Worm (Caenorhabditis elegans) whole organism, young adult: ENCODE data around the gene Y22D7AL.6.

Experiments used
- B0019.2 ChIP-seq: fragments of 200-800 bp; sonication (Bioruptor generic); conservative IDR thresholded peaks from 2 replicates; pipeline ENCODE4 v1.3.6; 2022; ENCODE audit warnings: missing genetic modification reagents, missing genetic modification characterization, missing compliant biosample characterization
- B0035.1 ChIP-seq: sonication (generic microtip); optimal IDR thresholded peaks from 2 replicates; lab custom pipeline; 2016; ENCODE audit warnings: missing genetic modification characterization, mild to moderate bottlenecking, missing compliant biosample characterization, missing genotype, missing genetic modification reagents
- B0261.1 ChIP-seq: sonication (generic microtip); optimal IDR thresholded peaks from 2 replicates; lab custom pipeline; 2016; ENCODE audit warnings: mild to moderate bottlenecking, missing genetic modification characterization, moderate library complexity, missing compliant biosample characterization
- C06A6.2 ChIP-seq: fragments of 200-800 bp; sonication (Bioruptor generic); conservative IDR thresholded peaks from 2 replicates; pipeline ENCODE4 v1.3.6; 2022; ENCODE audit warnings: missing genetic modification characterization, missing compliant biosample characterization
- F23B12.7 ChIP-seq: sonication (generic microtip); optimal IDR thresholded peaks from 2 replicates; lab custom pipeline; 2017; ENCODE audit warnings: missing genetic modification characterization, mild to moderate bottlenecking, missing compliant biosample characterization, antibody characterized with exemption, moderate library complexity; ENCODE audit not compliant: insufficient read depth
- F33H1.4 ChIP-seq: fragments of 200-800 bp; sonication (Bioruptor generic); IDR thresholded peaks from 2 replicates; pipeline ENCODE4 v1.3.6; 2022; ENCODE audit warnings: missing genetic modification reagents, missing genetic modification characterization, missing compliant biosample characterization
- F37B4.10 ChIP-seq: fragments of 200-800 bp; sonication (Bioruptor generic); IDR thresholded peaks from 2 replicates; pipeline ENCODE4 v1.3.6; 2022; ENCODE audit warnings: missing genetic modification characterization, missing compliant biosample characterization
- F49E8.2 ChIP-seq: sonication (generic microtip); optimal IDR thresholded peaks from 3 replicates; lab custom pipeline; 2017; ENCODE audit warnings: missing genetic modification characterization, mild to moderate bottlenecking, missing compliant biosample characterization, antibody characterized with exemption, moderate library complexity; ENCODE audit not compliant: insufficient read depth
- F52B5.7 ChIP-seq: sonication (generic microtip); optimal IDR thresholded peaks from 2 replicates; lab custom pipeline; 2016; ENCODE audit warnings: mild to moderate bottlenecking, missing genetic modification characterization, missing compliant biosample characterization
- F57C9.4 ChIP-seq: sonication (generic microtip); optimal IDR thresholded peaks from 2 replicates; lab custom pipeline; 2017; ENCODE audit warnings: mild to moderate bottlenecking, missing genetic modification characterization, missing compliant biosample characterization
- K11D2.4 ChIP-seq: fragments of 200-800 bp; sonication (Bioruptor generic); IDR thresholded peaks from 2 replicates; pipeline ENCODE4 v1.3.6; 2022; ENCODE audit warnings: missing genetic modification reagents, missing genetic modification characterization, missing compliant biosample characterization
- K12H6.12 ChIP-seq: fragments of 200-800 bp; sonication (Bioruptor generic); optimal IDR thresholded peaks from 2 replicates; lab custom pipeline; 2018; ENCODE audit warnings: mild to moderate bottlenecking, missing genetic modification characterization, missing compliant biosample characterization
- ZK185.1 ChIP-seq: sonication (generic microtip); optimal IDR thresholded peaks from 2 replicates; lab custom pipeline; 2016; ENCODE audit warnings: mild to moderate bottlenecking, missing genetic modification characterization, missing compliant biosample characterization; ENCODE audit not compliant: poor library complexity, severe bottlenecking
- aptf-2 ChIP-seq: fragments of 200-800 bp; sonication (Bioruptor generic); conservative IDR thresholded peaks from 2 replicates; pipeline ENCODE4 v1.3.6; 2022; ENCODE audit warnings: missing genetic modification reagents, missing genetic modification characterization, missing compliant biosample characterization
- bed-1 ChIP-seq: fragments of 200-800 bp; sonication (Bioruptor generic); IDR thresholded peaks from 2 replicates; pipeline ENCODE4 v1.3.6; 2022; ENCODE audit warnings: missing genetic modification reagents, missing genetic modification characterization, missing compliant biosample characterization
- ccch-3 ChIP-seq: fragments of 200-800 bp; sonication (Bioruptor generic); optimal IDR thresholded peaks from 2 replicates; lab custom pipeline; 2018; ENCODE audit warnings: mild to moderate bottlenecking, missing genetic modification characterization, missing compliant biosample characterization
- cebp-1 ChIP-seq, 2 experiments: fragments of 200-800 bp in 1 of 2; sonication (Bioruptor generic) in 1 of 2; sonication (generic microtip) in 1 of 2; IDR thresholded peaks in 1 of 2; optimal IDR thresholded peaks in 1 of 2; 2 replicates each; pipeline versions ENCODE4 v1.3.6 to Lab custom; 2017 to 2022; ENCODE audit warnings: missing compliant biosample characterization in 2 of 2, missing genetic modification characterization in 2 of 2, mild to moderate bottlenecking in 1 of 2, missing genetic modification reagents in 1 of 2, moderate library complexity in 1 of 2
- dpl-1 ChIP-seq: fragments of 150-350 bp; optimal IDR thresholded peaks from 2 replicates; lab custom pipeline; 2014; ENCODE audit warnings: missing biosample characterization, missing genetic modification reagents, missing genetic modification characterization
- egl-44 ChIP-seq: fragments of 200-800 bp; sonication (Bioruptor generic); IDR thresholded peaks from 2 replicates; pipeline ENCODE4 v1.3.6; 2022; ENCODE audit warnings: missing genetic modification reagents, missing genetic modification characterization, missing compliant biosample characterization
- egrh-3 ChIP-seq: fragments of 200-800 bp; sonication (Bioruptor generic); IDR thresholded peaks from 2 replicates; pipeline ENCODE4 v1.3.6; 2022; ENCODE audit warnings: missing genetic modification reagents, missing genetic modification characterization, missing compliant biosample characterization
- ekl-4 ChIP-seq: fragments of 200-800 bp; sonication (Bioruptor generic); IDR thresholded peaks from 2 replicates; pipeline ENCODE4 v1.3.6; 2022; ENCODE audit warnings: missing genetic modification reagents, missing genetic modification characterization, missing compliant biosample characterization
- hlh-12 ChIP-seq: sonication (generic microtip); optimal IDR thresholded peaks from 2 replicates; lab custom pipeline; 2016; ENCODE audit warnings: missing genetic modification characterization, missing compliant biosample characterization
- hmg-20 ChIP-seq: fragments of 200-800 bp; sonication (Bioruptor generic); IDR thresholded peaks from 2 replicates; pipeline ENCODE4 v1.3.6; 2022; ENCODE audit warnings: missing genetic modification reagents, missing genetic modification characterization, missing compliant biosample characterization
- lag-1 ChIP-seq: fragments of 200-800 bp; sonication (Bioruptor generic); IDR thresholded peaks from 2 replicates; pipeline ENCODE4 v1.3.6; 2022; ENCODE audit warnings: missing genetic modification reagents, missing genetic modification characterization, missing compliant biosample characterization
- let-526 ChIP-seq: fragments of 200-800 bp; sonication (Bioruptor generic); IDR thresholded peaks from 2 replicates; pipeline ENCODE4 v1.3.6; 2022; ENCODE audit warnings: missing genetic modification reagents, missing genetic modification characterization, missing compliant biosample characterization
- lin-40 ChIP-seq: sonication (generic microtip); optimal IDR thresholded peaks from 2 replicates; lab custom pipeline; 2016; ENCODE audit warnings: missing genetic modification characterization, mild to moderate bottlenecking, missing compliant biosample characterization, missing genotype, missing genetic modification reagents
- lsl-1 ChIP-seq: fragments of 200-800 bp; sonication (Bioruptor generic); optimal IDR thresholded peaks from 2 replicates; lab custom pipeline; 2018; ENCODE audit warnings: mild to moderate bottlenecking, missing genetic modification characterization, moderate library complexity, missing compliant biosample characterization
- lsy-27 ChIP-seq: sonication (generic microtip); optimal IDR thresholded peaks from 2 replicates; lab custom pipeline; 2017; ENCODE audit warnings: missing genetic modification characterization, mild to moderate bottlenecking, missing compliant biosample characterization, antibody characterized with exemption, missing genotype, borderline replicate concordance; ENCODE audit not compliant: insufficient read depth
- madf-10 ChIP-seq: sonication (generic microtip); optimal IDR thresholded peaks from 2 replicates; lab custom pipeline; 2016; ENCODE audit warnings: mild to moderate bottlenecking, missing genetic modification characterization, missing compliant biosample characterization
- madf-6 ChIP-seq: fragments of 200-800 bp; sonication (Bioruptor generic); IDR thresholded peaks from 2 replicates; pipeline ENCODE4 v1.3.6; 2022; ENCODE audit warnings: missing genetic modification reagents, missing genetic modification characterization, missing compliant biosample characterization
- mcd-1 ChIP-seq: fragments of 200-800 bp; sonication (Bioruptor generic); IDR thresholded peaks from 2 replicates; pipeline ENCODE4 v1.3.6; 2022; ENCODE audit warnings: missing genetic modification reagents, missing genetic modification characterization, missing compliant biosample characterization
- nfya-2 ChIP-seq: fragments of 200-800 bp; sonication (Bioruptor generic); IDR thresholded peaks from 2 replicates; pipeline ENCODE4 v1.3.6; 2022; ENCODE audit warnings: missing genetic modification reagents, missing genetic modification characterization, missing compliant biosample characterization
- nfyb-1 ChIP-seq: fragments of 200-800 bp; sonication (Bioruptor generic); IDR thresholded peaks from 2 replicates; pipeline ENCODE4 v1.3.6; 2022; ENCODE audit warnings: missing genetic modification reagents, missing genetic modification characterization, missing compliant biosample characterization
- nhr-120 ChIP-seq: fragments of 200-800 bp; sonication (Bioruptor generic); IDR thresholded peaks from 2 replicates; pipeline ENCODE4 v1.3.6; 2022; ENCODE audit warnings: missing genetic modification characterization, missing compliant biosample characterization
- pha-4 ChIP-seq: fragments of 150-350 bp; sonication (generic microtip); optimal IDR thresholded peaks from 2 replicates; lab custom pipeline; 2014; ENCODE audit warnings: missing biosample characterization, missing genetic modification reagents, missing genetic modification characterization
- rcor-1 ChIP-seq: fragments of 200-800 bp; sonication (Bioruptor generic); IDR thresholded peaks from 2 replicates; pipeline ENCODE4 v1.3.6; 2022; ENCODE audit warnings: missing genetic modification reagents, missing genetic modification characterization, missing compliant biosample characterization
- rpc-1 ChIP-seq, 2 experiments: fragments of 150-350 bp in 1 of 2; sonication (generic microtip) in 1 of 2; optimal IDR thresholded peaks; 2 replicates each; lab custom pipeline; 2014 to 2018; ENCODE audit warnings: missing biosample characterization in 1 of 2, missing genetic modification characterization in 1 of 2, missing genetic modification reagents in 1 of 2, missing genotype in 1 of 2
- snpc-1.1 ChIP-seq: sonication (generic microtip); optimal IDR thresholded peaks from 2 replicates; lab custom pipeline; 2017; ENCODE audit warnings: missing genetic modification characterization, mild to moderate bottlenecking, missing compliant biosample characterization, antibody characterized with exemption, moderate library complexity, missing genotype, missing genetic modification reagents; ENCODE audit not compliant: insufficient read depth
- snpc-4 ChIP-seq, 5 experiments: fragments of 150-350 bp in 1 of 5; sonication (generic microtip) in 4 of 5; optimal IDR thresholded peaks; 2 replicates each; lab custom pipeline; 2014 to 2018; ENCODE audit warnings: missing genetic modification characterization in 5 of 5, missing biosample characterization in 3 of 5, antibody characterized with exemption in 2 of 5, mild to moderate bottlenecking in 2 of 5, missing compliant biosample characterization in 2 of 5, missing genotype in 2 of 5, moderate library complexity in 2 of 5, missing genetic modification reagents in 1 of 5
- somi-1 ChIP-seq: fragments of 200-800 bp; sonication (Bioruptor generic); optimal IDR thresholded peaks from 2 replicates; lab custom pipeline; 2018; ENCODE audit warnings: mild to moderate bottlenecking, missing genetic modification characterization, missing compliant biosample characterization
- tbx-9 ChIP-seq: sonication (generic microtip); optimal IDR thresholded peaks from 2 replicates; lab custom pipeline; 2016; ENCODE audit warnings: borderline replicate concordance, missing genetic modification characterization, inconsistent platforms, missing compliant biosample characterization
- unc-130 ChIP-seq: sonication (generic microtip); optimal IDR thresholded peaks from 2 replicates; lab custom pipeline; 2016; ENCODE audit warnings: missing genetic modification reagents, missing genetic modification characterization, missing compliant biosample characterization
- zim-3 ChIP-seq: sonication (generic microtip); optimal IDR thresholded peaks from 2 replicates; lab custom pipeline; 2017; ENCODE audit warnings: mild to moderate bottlenecking, missing genetic modification characterization, moderate library complexity, missing compliant biosample characterization
- ztf-18 ChIP-seq: sonication (generic microtip); optimal IDR thresholded peaks from 2 replicates; lab custom pipeline; 2016; ENCODE audit warnings: missing genotype, mild to moderate bottlenecking, missing genetic modification characterization, missing compliant biosample characterization
- ztf-3 ChIP-seq: fragments of 200-800 bp; sonication (Bioruptor generic); optimal IDR thresholded peaks from 2 replicates; lab custom pipeline; 2018; ENCODE audit warnings: mild to moderate bottlenecking, missing genetic modification characterization, missing compliant biosample characterization

The Y22D7AL.6 gene

DNA sequence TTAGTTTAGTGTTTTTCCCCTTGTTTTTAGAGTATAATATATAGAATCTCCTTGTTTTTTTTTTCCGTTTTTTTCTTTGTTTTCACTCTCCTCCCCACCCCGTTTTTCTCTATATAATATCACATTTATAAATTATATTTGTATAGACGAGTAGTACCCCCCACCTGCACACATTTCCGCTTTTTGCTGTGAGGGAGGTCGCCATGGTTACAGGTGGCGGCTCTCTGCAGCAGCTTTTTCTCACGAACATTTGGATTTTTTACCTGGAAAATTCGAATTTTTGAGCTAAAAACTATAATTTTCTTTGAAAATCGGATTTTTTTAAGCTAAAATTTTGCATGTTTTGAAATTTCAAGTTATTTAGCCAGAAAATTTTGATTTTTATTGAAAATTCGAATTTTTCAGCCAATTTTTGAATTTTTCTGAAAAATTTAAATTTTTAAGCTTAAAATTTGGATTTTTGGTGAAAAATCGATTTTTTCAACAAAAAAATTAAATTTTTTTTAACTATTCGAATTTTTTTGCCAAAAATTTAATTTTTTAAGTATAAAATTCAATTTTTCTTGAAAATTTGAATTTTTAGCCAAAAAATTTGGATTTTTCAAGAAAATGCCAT lies 21.0 kb downstream of the Y22D7AL.6 start (continued):
- TF ChIP-seq C06A6.2 (no peak), F23B12.7 (tag; lab: Kevin White, UChicago) (no peak), let-526 (no peak), K11D2.4 (no peak), lin-40 (tag; lab: Kevin White, UChicago) (no peak), zim-3 (peak; percentile 47), unc-130 (GFP tag; lab: Kevin White, UChicago) (no peak), lag-1 (GFP tag; lab: Robert Waterston, UW) (no peak), F52B5.7 (tag; lab: Kevin White, UChicago) (peak; percentile 89), ZK185.1 (tag; lab: Kevin White, UChicago) (no peak), ccch-3 (GFP tag; lab: Kevin White, UChicago) (no peak), nfyb-1 (peak; percentile 80), ekl-4 (GFP tag; lab: Robert Waterston, UW) (peak; percentile 74), tbx-9 (peak; percentile 80), B0035.1 (tag; lab: Kevin White, UChicago) (peak; percentile 14), K12H6.12 (tag; lab: Kevin White, UChicago) (no peak), F33H1.4 (no peak), rcor-1 (GFP tag; lab: Robert Waterston, UW) (no peak), lsy-27 (tag; lab: Kevin White, UChicago) (no peak), madf-10 (peak; percentile 32), mcd-1 (peak; percentile 57), dpl-1 (GFP tag; lab: Kevin White, UChicago) (no peak), nhr-120 (GFP tag; lab: Robert Waterston, UW) (0 out of 2 replicates have a peak, but pooled peaks have one; percentile 74)

DNA sequence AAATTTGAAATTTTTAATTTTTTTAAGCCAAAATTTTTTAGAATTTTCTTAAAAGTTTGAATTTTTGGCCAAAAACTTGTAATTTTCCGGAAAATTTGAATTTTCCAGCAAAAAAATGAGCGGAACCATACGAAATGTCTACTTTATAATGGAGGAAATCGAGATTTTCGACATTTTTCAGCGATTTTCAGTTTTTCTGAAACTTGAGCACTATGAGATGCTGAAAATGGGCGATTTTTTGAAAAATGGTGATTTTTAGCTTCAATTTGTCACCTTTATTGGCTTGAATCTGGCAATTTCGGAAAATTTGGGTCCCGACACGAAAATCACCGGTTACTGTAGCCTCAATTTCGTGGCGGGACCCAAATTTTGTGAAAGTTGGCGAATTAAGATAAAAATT lies 21.8 kb downstream of the Y22D7AL.6 start, which contains the start of gene Y22D7AL.4:
Gene Y22D7AL.4, plus strand, starts transcription at position 109 of the 400 bp plus-strand sequence.
- TF ChIP-seq hmg-20 (GFP tag; lab: Robert Waterston, UW) (no peak), bed-1 (GFP tag; lab: Robert Waterston, UW) (no peak), snpc-1.1 (no peak), aptf-2 (no peak), madf-6 (no peak), F23B12.7 (tag; lab: Kevin White, UChicago) (no peak), F37B4.10 (GFP tag; lab: Robert Waterston, UW) (no peak), snpc-4 (GFP tag; optimal IDR thresholded peaks at IDR 0.05; lab: Kevin White, UChicago) (no peak), snpc-4 (tag; optimal IDR thresholded peaks at IDR 0.05; lab: Kevin White, UChicago) (no peak), ztf-18 (no peak), somi-1 (no peak), nfyb-1 (peak; percentile 69; the same call in 1 of the 2 replicates), dpl-1 (GFP tag; lab: Kevin White, UChicago) (no peak), B0261.1 (tag; lab: Kevin White, UChicago) (no peak), F49E8.2 (tag; lab: Kevin White, UChicago) (no peak), ztf-3 (no peak), hlh-12 (tag; lab: Kevin White, UChicago) (no peak), pha-4 (tag; lab: Kevin White, UChicago) (no peak), cebp-1 (GFP tag; IDR thresholded peaks at IDR 0.05; lab: Robert Waterston, UW) (no peak), cebp-1 (tag; optimal IDR thresholded peaks at IDR 0.05; lab: Kevin White, UChicago) (no peak), mcd-1 (0 out of 2 replicates have a peak, but pooled peaks have one; percentile 26), nfya-2 (no peak), F57C9.4 (tag; lab: Kevin White, UChicago) (no peak), lsl-1 (no peak), egrh-3 (GFP tag; lab: Robert Waterston, UW) (no peak), rpc-1 (optimal IDR thresholded peaks at IDR 0.05; lab: Kevin White, UChicago) (no peak), rpc-1 (tag; optimal IDR thresholded peaks at IDR 0.05; lab: Kevin White, UChicago) (no peak), B0019.2 (GFP tag; lab: Robert Waterston, UW) (no peak), egl-44 (GFP tag; lab: Robert Waterston, UW) (no peak)
